Worm (Caenorhabditis elegans): ENCODE data around the gene Y50D4A.4.

ce11 chrV:1232574-1232973 is 36.6 kb upstream of the Y50D4A.4 start:
- no peak for TF ChIP-seq snpc-1.3 (tag; optimal IDR thresholded peaks at IDR 0.05; ENCODE audit: insufficient read depth)
- TF ChIP-seq ama-1 (optimal IDR thresholded peaks at IDR 0.05) = no peak
- TF ChIP-seq ama-1 (GFP tag; optimal IDR thresholded peaks at IDR 0.05) = no peak
- TF ChIP-seq snpc-3.4 (tag; optimal IDR thresholded peaks at IDR 0.05) = no peak
- TF ChIP-seq ceh-100 (GFP tag; IDR thresholded peaks at IDR 0.05) = no peak
- TF ChIP-seq Y53F4B.3 (GFP tag; IDR thresholded peaks at IDR 0.05) = no peak
- no peak for TF ChIP-seq madf-8 (GFP tag; conservative IDR thresholded peaks at IDR 0.05)
- TF ChIP-seq unc-130 (GFP tag; optimal IDR thresholded peaks at IDR 0.05) = no peak
- TF ChIP-seq snpc-4 (GFP tag; optimal IDR thresholded peaks at IDR 0.05) = no peak
- no peak for TF ChIP-seq snpc-4 (tag; optimal IDR thresholded peaks at IDR 0.05)

Measured in whole organism, young adult.